Worm (Caenorhabditis elegans) whole organism, mixed stage, embryonic: Measurements from ENCODE around the gene algn-7.

Experiments used
- elt-3 ChIP-seq: fragments of 150-350 bp; optimal IDR thresholded peaks from 2 replicates; lab custom pipeline; 2014; ENCODE audit warnings: missing biosample characterization, missing genetic modification characterization
- nhr-76 ChIP-seq: sonication (generic microtip); optimal IDR thresholded peaks from 2 replicates; lab custom pipeline; 2017; ENCODE audit warnings: missing biosample characterization, missing genetic modification characterization

DNA sequence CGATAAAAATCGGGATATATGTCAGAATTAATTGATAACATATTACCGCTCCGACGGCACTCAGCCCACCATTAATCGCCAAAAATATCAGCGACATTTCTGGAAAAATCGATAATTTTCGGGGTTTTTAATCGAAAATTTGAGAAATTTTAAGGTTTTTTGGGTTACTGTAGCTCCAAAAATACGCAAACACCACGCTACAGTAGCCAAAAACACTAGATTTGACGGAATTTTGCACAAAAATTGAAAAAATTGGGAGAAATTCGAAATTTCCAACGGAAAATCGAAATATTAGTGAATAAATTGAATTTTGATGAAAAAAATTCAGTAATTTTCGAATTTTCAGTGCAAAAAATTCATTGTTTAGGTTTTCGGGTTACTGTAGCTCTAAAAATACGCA, at the start of gene algn-7:
- TF ChIP-seq elt-3 (tag; lab: Kevin White, UChicago): no peak
- TF ChIP-seq nhr-76: no peak
